Worm (Caenorhabditis elegans) whole organism, young adult: Measurements from ENCODE around the gene Y54G11A.1.
A peak's percentile ranks its signal among the peaks of the same experiment; 100 is the strongest.

Experiments used
- B0019.2 ChIP-seq: fragments of 200-800 bp; sonication (Bioruptor generic); conservative IDR thresholded peaks from 2 replicates; pipeline ENCODE4 v1.3.6; 2022; ENCODE audit warnings: missing genetic modification reagents, missing genetic modification characterization, missing compliant biosample characterization
- B0035.1 ChIP-seq: sonication (generic microtip); optimal IDR thresholded peaks from 2 replicates; lab custom pipeline; 2016; ENCODE audit warnings: missing genetic modification characterization, mild to moderate bottlenecking, missing compliant biosample characterization, missing genotype, missing genetic modification reagents
- B0336.3 ChIP-seq: fragments of 200-800 bp; sonication (Bioruptor generic); IDR thresholded peaks from 2 replicates; pipeline ENCODE4 v1.3.6; 2022; ENCODE audit warnings: missing genetic modification characterization, missing compliant biosample characterization
- F37B4.10 ChIP-seq: fragments of 200-800 bp; sonication (Bioruptor generic); IDR thresholded peaks from 2 replicates; pipeline ENCODE4 v1.3.6; 2022; ENCODE audit warnings: missing genetic modification characterization, missing compliant biosample characterization
- F49E8.2 ChIP-seq: sonication (generic microtip); optimal IDR thresholded peaks from 3 replicates; lab custom pipeline; 2017; ENCODE audit warnings: missing genetic modification characterization, mild to moderate bottlenecking, missing compliant biosample characterization, antibody characterized with exemption, moderate library complexity; ENCODE audit not compliant: insufficient read depth
- K11D2.4 ChIP-seq: fragments of 200-800 bp; sonication (Bioruptor generic); IDR thresholded peaks from 2 replicates; pipeline ENCODE4 v1.3.6; 2022; ENCODE audit warnings: missing genetic modification reagents, missing genetic modification characterization, missing compliant biosample characterization
- T07F8.4 ChIP-seq: sonication (generic microtip); optimal IDR thresholded peaks from 2 replicates; lab custom pipeline; 2016; ENCODE audit warnings: mild to moderate bottlenecking, missing genetic modification characterization, moderate library complexity, missing compliant biosample characterization
- Y56A3A.18 ChIP-seq: fragments of 200-800 bp; sonication (Bioruptor generic); IDR thresholded peaks from 2 replicates; pipeline ENCODE4 v1.3.6; 2022; ENCODE audit warnings: missing genetic modification reagents, missing genetic modification characterization, missing compliant biosample characterization
- Y79H2A.3 ChIP-seq: fragments of 200-800 bp; sonication (Bioruptor generic); conservative IDR thresholded peaks from 2 replicates; pipeline ENCODE4 v1.3.6; 2022; ENCODE audit warnings: missing genetic modification reagents, missing genetic modification characterization, missing compliant biosample characterization
- Y95B8A.8 ChIP-seq: fragments of 200-800 bp; sonication (Bioruptor generic); IDR thresholded peaks from 2 replicates; pipeline ENCODE4 v1.3.6; 2022; ENCODE audit warnings: missing genetic modification reagents, missing genetic modification characterization, missing compliant biosample characterization
- ZK185.1 ChIP-seq: sonication (generic microtip); optimal IDR thresholded peaks from 2 replicates; lab custom pipeline; 2016; ENCODE audit warnings: mild to moderate bottlenecking, missing genetic modification characterization, missing compliant biosample characterization; ENCODE audit not compliant: poor library complexity, severe bottlenecking
- atf-7 ChIP-seq: sonication (generic microtip); optimal IDR thresholded peaks from 2 replicates; lab custom pipeline; 2017; ENCODE audit warnings: mild to moderate bottlenecking, missing genetic modification characterization, missing compliant biosample characterization
- bed-1 ChIP-seq: fragments of 200-800 bp; sonication (Bioruptor generic); IDR thresholded peaks from 2 replicates; pipeline ENCODE4 v1.3.6; 2022; ENCODE audit warnings: missing genetic modification reagents, missing genetic modification characterization, missing compliant biosample characterization
- bed-2 ChIP-seq: fragments of 200-800 bp; sonication (Bioruptor generic); IDR thresholded peaks from 2 replicates; pipeline ENCODE4 v1.3.6; 2022; ENCODE audit warnings: missing genetic modification reagents, missing genetic modification characterization, missing compliant biosample characterization
- ccch-3 ChIP-seq: fragments of 200-800 bp; sonication (Bioruptor generic); optimal IDR thresholded peaks from 2 replicates; lab custom pipeline; 2018; ENCODE audit warnings: mild to moderate bottlenecking, missing genetic modification characterization, missing compliant biosample characterization
- ceh-100 ChIP-seq: fragments of 200-800 bp; sonication (Bioruptor generic); IDR thresholded peaks from 2 replicates; pipeline ENCODE4 v1.3.6; 2022; ENCODE audit warnings: missing genetic modification reagents, missing genetic modification characterization, missing compliant biosample characterization
- ceh-27 ChIP-seq: fragments of 200-800 bp; sonication (Bioruptor generic); optimal IDR thresholded peaks from 2 replicates; lab custom pipeline; 2018; ENCODE audit warnings: mild to moderate bottlenecking, missing genetic modification characterization, moderate library complexity, missing compliant biosample characterization
- ceh-91 ChIP-seq: fragments of 200-800 bp; sonication (Bioruptor generic); IDR thresholded peaks from 2 replicates; pipeline ENCODE4 v1.3.6; 2022; ENCODE audit warnings: missing genetic modification reagents, missing genetic modification characterization, missing compliant biosample characterization
- dox-1 ChIP-seq: fragments of 200-800 bp; sonication (Bioruptor generic); IDR thresholded peaks from 2 replicates; pipeline ENCODE4 v1.3.6; 2022; ENCODE audit warnings: missing genetic modification reagents, missing genetic modification characterization, missing compliant biosample characterization
- dpl-1 ChIP-seq: fragments of 150-350 bp; optimal IDR thresholded peaks from 2 replicates; lab custom pipeline; 2014; ENCODE audit warnings: missing biosample characterization, missing genetic modification reagents, missing genetic modification characterization
- egl-44 ChIP-seq: fragments of 200-800 bp; sonication (Bioruptor generic); IDR thresholded peaks from 2 replicates; pipeline ENCODE4 v1.3.6; 2022; ENCODE audit warnings: missing genetic modification reagents, missing genetic modification characterization, missing compliant biosample characterization
- him-1 ChIP-seq: sonication (generic microtip); optimal IDR thresholded peaks from 2 replicates; lab custom pipeline; 2016; ENCODE audit warnings: missing genotype, missing genetic modification reagents, missing genetic modification characterization, missing compliant biosample characterization
- hmg-20 ChIP-seq: fragments of 200-800 bp; sonication (Bioruptor generic); IDR thresholded peaks from 2 replicates; pipeline ENCODE4 v1.3.6; 2022; ENCODE audit warnings: missing genetic modification reagents, missing genetic modification characterization, missing compliant biosample characterization
- hsf-1 ChIP-seq: fragments of 200-800 bp; sonication (Bioruptor generic); IDR thresholded peaks from 2 replicates; pipeline ENCODE4 v1.3.6; 2022; ENCODE audit warnings: missing genetic modification reagents, missing genetic modification characterization, missing compliant biosample characterization
- lin-40 ChIP-seq: sonication (generic microtip); optimal IDR thresholded peaks from 2 replicates; lab custom pipeline; 2016; ENCODE audit warnings: missing genetic modification characterization, mild to moderate bottlenecking, missing compliant biosample characterization, missing genotype, missing genetic modification reagents
- lin-54 ChIP-seq: fragments of 200-800 bp; sonication (Bioruptor generic); optimal IDR thresholded peaks from 2 replicates; lab custom pipeline; 2018; ENCODE audit warnings: mild to moderate bottlenecking, missing genetic modification characterization, missing compliant biosample characterization
- lir-1 ChIP-seq: fragments of 200-800 bp; sonication (Bioruptor generic); conservative IDR thresholded peaks from 2 replicates; pipeline ENCODE4 v1.3.6; 2022; ENCODE audit warnings: missing genetic modification reagents, missing genetic modification characterization, missing compliant biosample characterization
- lsl-1 ChIP-seq: fragments of 200-800 bp; sonication (Bioruptor generic); optimal IDR thresholded peaks from 2 replicates; lab custom pipeline; 2018; ENCODE audit warnings: mild to moderate bottlenecking, missing genetic modification characterization, moderate library complexity, missing compliant biosample characterization
- madf-10 ChIP-seq: sonication (generic microtip); optimal IDR thresholded peaks from 2 replicates; lab custom pipeline; 2016; ENCODE audit warnings: mild to moderate bottlenecking, missing genetic modification characterization, missing compliant biosample characterization
- mel-28 ChIP-seq: sonication (generic microtip); optimal IDR thresholded peaks from 2 replicates; lab custom pipeline; 2016; ENCODE audit warnings: borderline replicate concordance, mild to moderate bottlenecking, missing genetic modification characterization, missing compliant biosample characterization
- nfyb-1 ChIP-seq: fragments of 200-800 bp; sonication (Bioruptor generic); IDR thresholded peaks from 2 replicates; pipeline ENCODE4 v1.3.6; 2022; ENCODE audit warnings: missing genetic modification reagents, missing genetic modification characterization, missing compliant biosample characterization
- nhr-27 ChIP-seq: fragments of 200-800 bp; sonication (Bioruptor generic); optimal IDR thresholded peaks from 2 replicates; lab custom pipeline; 2018; ENCODE audit warnings: mild to moderate bottlenecking, missing genetic modification characterization, moderate library complexity, missing compliant biosample characterization
- nhr-80 ChIP-seq: sonication (generic microtip); optimal IDR thresholded peaks from 2 replicates; lab custom pipeline; 2016; ENCODE audit warnings: missing genetic modification characterization, missing compliant biosample characterization
- nhr-90 ChIP-seq: sonication (generic microtip); optimal IDR thresholded peaks from 2 replicates; lab custom pipeline; 2016; ENCODE audit warnings: missing genotype, mild to moderate bottlenecking, missing genetic modification characterization, missing compliant biosample characterization
- pbrm-1 ChIP-seq: fragments of 200-800 bp; sonication (Bioruptor generic); IDR thresholded peaks from 2 replicates; pipeline ENCODE4 v1.3.6; 2022; ENCODE audit warnings: missing genetic modification reagents, missing genetic modification characterization, missing compliant biosample characterization
- pha-4 ChIP-seq: fragments of 150-350 bp; sonication (generic microtip); optimal IDR thresholded peaks from 2 replicates; lab custom pipeline; 2014; ENCODE audit warnings: missing biosample characterization, missing genetic modification reagents, missing genetic modification characterization
- snpc-3.4 ChIP-seq: sonication (generic microtip); optimal IDR thresholded peaks from 2 replicates; lab custom pipeline; 2017; ENCODE audit warnings: missing genetic modification characterization, mild to moderate bottlenecking, missing compliant biosample characterization, antibody characterized with exemption, moderate library complexity, missing genotype, missing genetic modification reagents
- snpc-4 ChIP-seq, 5 experiments: fragments of 150-350 bp in 1 of 5; sonication (generic microtip) in 4 of 5; optimal IDR thresholded peaks; 2 replicates each; lab custom pipeline; 2014 to 2018; ENCODE audit warnings: missing genetic modification characterization in 5 of 5, missing biosample characterization in 3 of 5, antibody characterized with exemption in 2 of 5, mild to moderate bottlenecking in 2 of 5, missing compliant biosample characterization in 2 of 5, missing genotype in 2 of 5, moderate library complexity in 2 of 5, missing genetic modification reagents in 1 of 5
- sptf-2 ChIP-seq: fragments of 200-800 bp; sonication (Bioruptor generic); optimal IDR thresholded peaks from 2 replicates; lab custom pipeline; 2018; ENCODE audit warnings: mild to moderate bottlenecking, missing genetic modification characterization, missing compliant biosample characterization
- tbp1 ChIP-seq: fragments of 200-800 bp; sonication (Bioruptor generic); optimal IDR thresholded peaks from 2 replicates; lab custom pipeline; 2018; ENCODE audit warnings: mild to moderate bottlenecking, missing genetic modification characterization, missing compliant biosample characterization
- tlf-1 ChIP-seq: fragments of 200-800 bp; sonication (Bioruptor generic); optimal IDR thresholded peaks from 2 replicates; lab custom pipeline; 2018; ENCODE audit warnings: mild to moderate bottlenecking, missing genetic modification characterization, missing compliant biosample characterization
- unc-130 ChIP-seq: sonication (generic microtip); optimal IDR thresholded peaks from 2 replicates; lab custom pipeline; 2016; ENCODE audit warnings: missing genetic modification reagents, missing genetic modification characterization, missing compliant biosample characterization
- xnd-1 ChIP-seq: sonication (generic microtip); optimal IDR thresholded peaks from 2 replicates; lab custom pipeline; 2016; ENCODE audit warnings: missing genotype, missing genetic modification reagents, missing genetic modification characterization, missing compliant biosample characterization
- zim-3 ChIP-seq: sonication (generic microtip); optimal IDR thresholded peaks from 2 replicates; lab custom pipeline; 2017; ENCODE audit warnings: mild to moderate bottlenecking, missing genetic modification characterization, moderate library complexity, missing compliant biosample characterization
- ztf-22 ChIP-seq: fragments of 200-800 bp; sonication (Bioruptor generic); optimal IDR thresholded peaks from 2 replicates; lab custom pipeline; 2018; ENCODE audit warnings: mild to moderate bottlenecking, missing genetic modification characterization, moderate library complexity, missing compliant biosample characterization
- ztf-26 ChIP-seq: sonication (generic microtip); optimal IDR thresholded peaks from 2 replicates; lab custom pipeline; 2017; ENCODE audit warnings: missing genetic modification characterization, missing compliant biosample characterization

The Y54G11A.1 gene

ce11 chrII:14247748-14248502 lies 21.1 kb downstream of the Y54G11A.1 start (continued):
- no peak for TF ChIP-seq T07F8.4 (tag; lab: Kevin White, UChicago)
- no peak for TF ChIP-seq bed-1 (GFP tag; lab: Robert Waterston, UW)
- TF ChIP-seq egl-44 (GFP tag; lab: Robert Waterston, UW): no peak
- TF ChIP-seq lin-40 (tag; lab: Kevin White, UChicago): peak; percentile 4
- no peak for TF ChIP-seq madf-10
- no peak for TF ChIP-seq atf-7 (tag; lab: Kevin White, UChicago)
- TF ChIP-seq hsf-1 (GFP tag; lab: Robert Waterston, UW): 0 out of 2 replicates have a peak, but pooled peaks have one; percentile 5
- no peak for TF ChIP-seq zim-3 (tag; lab: Kevin White, UChicago)
- TF ChIP-seq K11D2.4 (GFP tag; lab: Robert Waterston, UW): no peak
- no peak for TF ChIP-seq ZK185.1
- TF ChIP-seq mel-28 (tag; lab: Kevin White, UChicago): no peak
- TF ChIP-seq snpc-3.4 (tag; lab: Kevin White, UChicago): no peak
- no peak for TF ChIP-seq ztf-26 (tag; lab: Kevin White, UChicago)
- TF ChIP-seq F49E8.2 (tag; lab: Kevin White, UChicago): no peak
- TF ChIP-seq nhr-90: no peak
- no peak for TF ChIP-seq ceh-27 (GFP tag; lab: Kevin White, UChicago)
- TF ChIP-seq unc-130 (GFP tag; lab: Kevin White, UChicago): no peak
- TF ChIP-seq F37B4.10 (GFP tag; lab: Robert Waterston, UW): no peak
- no peak for TF ChIP-seq dpl-1
- no peak for TF ChIP-seq ztf-22 (GFP tag; lab: Kevin White, UChicago)
- no peak for TF ChIP-seq xnd-1
- TF ChIP-seq pha-4 (tag; lab: Kevin White, UChicago): no peak
- no peak for TF ChIP-seq pbrm-1 (GFP tag; lab: Robert Waterston, UW)
- no peak for TF ChIP-seq B0035.1 (tag; lab: Kevin White, UChicago)
- TF ChIP-seq nhr-27 (tag; lab: Kevin White, UChicago): no peak
- TF ChIP-seq ccch-3 (GFP tag; lab: Kevin White, UChicago): no peak
- peak; percentile 23 for TF ChIP-seq lin-54 (GFP tag; lab: Kevin White, UChicago)
- no peak for TF ChIP-seq him-1 (tag; lab: Kevin White, UChicago)
- TF ChIP-seq Y56A3A.18 (GFP tag; lab: Robert Waterston, UW): no peak
- peak; percentile 90 for TF ChIP-seq nhr-80 (tag; lab: Kevin White, UChicago)

- TF ChIP-seq T07F8.4 (tag; lab: Kevin White, UChicago): no peak
- 0 out of 2 replicates have a peak, but pooled peaks have one; percentile 33 for TF ChIP-seq lir-1 (GFP tag; lab: Robert Waterston, UW)
- peak; percentile 85 for TF ChIP-seq dox-1 (GFP tag; lab: Robert Waterston, UW)
- no peak for TF ChIP-seq B0336.3
- TF ChIP-seq lsl-1 (GFP tag; lab: Kevin White, UChicago): peak; percentile 98
- peak; percentile 92 for TF ChIP-seq ceh-91
- TF ChIP-seq ZK185.1: no peak
- peak; percentile 77 for TF ChIP-seq tlf-1 (GFP tag; lab: Kevin White, UChicago)
- 0 out of 2 replicates have a peak, but pooled peaks have one; percentile 33 for TF ChIP-seq ceh-100 (GFP tag; lab: Robert Waterston, UW)
- peak; percentile 74 for TF ChIP-seq B0019.2 (GFP tag; lab: Robert Waterston, UW)
- TF ChIP-seq hmg-20: no peak
- no peak for TF ChIP-seq snpc-4 (GFP tag; optimal IDR thresholded peaks at IDR 0.05; lab: Kevin White, UChicago)
- TF ChIP-seq snpc-4 (tag; optimal IDR thresholded peaks at IDR 0.05; lab: Kevin White, UChicago): no peak
- peak; percentile 57; the same call in 1 of the 2 replicates for TF ChIP-seq hsf-1 (GFP tag; lab: Robert Waterston, UW)
- no peak for TF ChIP-seq sptf-2 (GFP tag; lab: Kevin White, UChicago)
- no peak for TF ChIP-seq nfyb-1 (GFP tag; lab: Robert Waterston, UW)
- no peak for TF ChIP-seq Y79H2A.3 (GFP tag; lab: Robert Waterston, UW)
- no peak for TF ChIP-seq bed-2 (GFP tag; lab: Robert Waterston, UW)
- peak; percentile 37 for TF ChIP-seq tbp1 (GFP tag; lab: Kevin White, UChicago)
- TF ChIP-seq Y95B8A.8 (GFP tag; lab: Robert Waterston, UW): 0 out of 2 replicates have a peak, but pooled peaks have one; percentile 57
- TF ChIP-seq xnd-1: peak; percentile 92
Measured at ce11 chrII:14247227-14247626, 21.8 kb downstream of the Y54G11A.1 start.
